Worm (Caenorhabditis elegans) whole organism, early embryonic: Measurements from ENCODE around the gene nspb-2.

Source experiments
- F13C5.2 ChIP-seq: sonication (generic microtip); optimal IDR thresholded peaks from 2 replicates; lab custom pipeline; 2017; ENCODE audit warnings: mild to moderate bottlenecking, missing genetic modification characterization, inconsistent platforms, missing compliant biosample characterization
- aly-1 ChIP-seq: sonication (generic microtip); optimal IDR thresholded peaks from 2 replicates; lab custom pipeline; 2016; ENCODE audit warnings: missing genetic modification characterization, missing compliant biosample characterization
- ama-1 ChIP-seq: fragments of 150-350 bp; optimal IDR thresholded peaks from 2 replicates; lab custom pipeline; 2014
- ceh-13 ChIP-seq: fragments of 200-800 bp; sonication (Bioruptor generic); optimal IDR thresholded peaks from 2 replicates; lab custom pipeline; 2018; ENCODE audit warnings: mild to moderate bottlenecking, missing genetic modification characterization, missing compliant biosample characterization
- ceh-36 ChIP-seq: sonication (generic microtip); optimal IDR thresholded peaks from 2 replicates; lab custom pipeline; 2016; ENCODE audit warnings: missing genetic modification characterization, inconsistent platforms, missing compliant biosample characterization
- ets-7 ChIP-seq: sonication (generic microtip); optimal IDR thresholded peaks from 2 replicates; lab custom pipeline; 2016; ENCODE audit warnings: missing genotype, missing genetic modification characterization, missing compliant biosample characterization
- flt-1 ChIP-seq: fragments of 200-800 bp; sonication (Bioruptor generic); IDR thresholded peaks from 2 replicates; pipeline ENCODE4 v1.3.6; 2022; ENCODE audit warnings: missing genetic modification characterization, missing compliant biosample characterization
- hnd-1 ChIP-seq: sonication (generic microtip); optimal IDR thresholded peaks from 2 replicates; lab custom pipeline; 2016; ENCODE audit warnings: missing genetic modification characterization, missing compliant biosample characterization
- pes-1 ChIP-seq: fragments of 200-800 bp; sonication (Bioruptor generic); IDR thresholded peaks from 2 replicates; pipeline ENCODE4 v1.3.6; 2022; ENCODE audit warnings: missing genetic modification reagents, missing genetic modification characterization, missing compliant biosample characterization
- scrt-1 ChIP-seq: fragments of 200-800 bp; sonication (Bioruptor generic); IDR thresholded peaks from 2 replicates; pipeline ENCODE4 v1.3.6; 2022; ENCODE audit warnings: missing genetic modification characterization, missing compliant biosample characterization
- sea-1 ChIP-seq: fragments of 200-800 bp; sonication (Bioruptor generic); conservative IDR thresholded peaks from 2 replicates; pipeline ENCODE4 v1.3.6; 2022; ENCODE audit warnings: missing genetic modification characterization, missing compliant biosample characterization
- tbx-37 ChIP-seq: fragments of 200-800 bp; sonication (Bioruptor generic); conservative IDR thresholded peaks from 2 replicates; pipeline ENCODE4 v1.3.6; 2022; ENCODE audit warnings: missing genetic modification reagents, missing genetic modification characterization, missing compliant biosample characterization

- no peak for TF ChIP-seq scrt-1 (GFP tag; lab: Robert Waterston, UW)
- no peak for TF ChIP-seq ama-1 (lab: Kevin White, UChicago)
- no peak for TF ChIP-seq flt-1 (GFP tag; lab: Robert Waterston, UW)
- no peak for TF ChIP-seq sea-1 (GFP tag; lab: Robert Waterston, UW)
- no peak for TF ChIP-seq aly-1 (tag; lab: Kevin White, UChicago)
- TF ChIP-seq hnd-1, result no peak
- TF ChIP-seq pes-1 (GFP tag; lab: Robert Waterston, UW), result no peak
- TF ChIP-seq ceh-36 (tag; lab: Kevin White, UChicago), result no peak
- no peak for TF ChIP-seq F13C5.2 (tag; lab: Kevin White, UChicago)
- TF ChIP-seq ets-7 (tag; lab: Kevin White, UChicago), result no peak
- TF ChIP-seq ceh-13 (GFP tag; lab: Kevin White, UChicago), result no peak
- no peak for TF ChIP-seq tbx-37 (GFP tag; lab: Robert Waterston, UW)
These were observed 15.6 kb downstream of the nspb-2 start for ce11 chrIV:6607059-6607458.
